Fruit fly (Drosophila melanogaster) whole organism, wandering third instar larva: ENCODE results near the gene gcm.

Source experiments
- Abd-B ChIP-seq: fragments of >200 bp; optimal IDR thresholded peaks from 2 replicates; lab custom pipeline; 2017; ENCODE audit warnings: missing biosample characterization, missing genetic modification characterization
- OdsH ChIP-seq: fragments of 200-800 bp; sonication (Bioruptor generic); optimal IDR thresholded peaks from 2 replicates; lab custom pipeline; 2016; ENCODE audit warnings: missing biosample characterization, mild to moderate bottlenecking, missing genetic modification characterization
- dsf ChIP-seq: sonication (Bioruptor generic); optimal IDR thresholded peaks from 2 replicates; lab custom pipeline; 2016; ENCODE audit warnings: missing biosample characterization, missing genetic modification characterization, borderline replicate concordance
- ey ChIP-seq: fragments of 200-800 bp; sonication (Bioruptor generic); optimal IDR thresholded peaks from 2 replicates; lab custom pipeline; 2016; ENCODE audit warnings: missing biosample characterization, missing genetic modification characterization
- fru ChIP-seq: fragments of 200-800 bp; sonication (Bioruptor generic); optimal IDR thresholded peaks from 3 replicates; lab custom pipeline; 2016; ENCODE audit warnings: missing biosample characterization, mild to moderate bottlenecking, missing genetic modification characterization
- pan ChIP-seq: fragments of >200 bp; optimal IDR thresholded peaks from 2 replicates; lab custom pipeline; 2017
- psq ChIP-seq: fragments of 200-800 bp; sonication (Bioruptor generic); optimal IDR thresholded peaks from 3 replicates; lab custom pipeline; 2017; ENCODE audit warnings: missing biosample characterization, mild to moderate bottlenecking, missing genetic modification characterization, moderate library complexity
- sv ChIP-seq: fragments of 200-800 bp; sonication (Bioruptor generic); optimal IDR thresholded peaks from 3 replicates; lab custom pipeline; 2016; ENCODE audit warnings: missing biosample characterization, missing genetic modification characterization
- woc ChIP-seq: sonication (Bioruptor generic); optimal IDR thresholded peaks from 2 replicates; lab custom pipeline; 2016; ENCODE audit warnings: missing biosample characterization, mild to moderate bottlenecking, missing genetic modification characterization

dm6 chr2L:9625185-9625584 is 43.6 kb upstream of the gcm start, which contains the start of gene CG31882:
- TF ChIP-seq fru (GFP tag; lab: Kevin White, UChicago) (no peak), woc (GFP tag; lab: Kevin White, UChicago) (no peak), psq (no peak), pan (lab: Kevin White, UChicago) (no peak), sv (GFP tag; lab: Kevin White, UChicago) (no peak), OdsH (GFP tag; lab: Kevin White, UChicago) (no peak), Abd-B (GFP tag; lab: Kevin White, UChicago) (no peak), dsf (GFP tag; lab: Kevin White, UChicago) (no peak), ey (no peak)
